Worm (Caenorhabditis elegans): ENCODE results near the gene dhs-11.

- TF ChIP-seq atf-7 (tag; optimal IDR thresholded peaks at IDR 0.05) (no peak), madf-6 (GFP tag; IDR thresholded peaks at IDR 0.05) (no peak), tbx-9 (tag; optimal IDR thresholded peaks at IDR 0.05; ENCODE audit: borderline replicate concordance) (no peak), snpc-4 (GFP tag; optimal IDR thresholded peaks at IDR 0.05) (no peak), snpc-4 (tag; optimal IDR thresholded peaks at IDR 0.05) (no peak), ceh-58 (GFP tag; IDR thresholded peaks at IDR 0.05) (no peak), F57C9.4 (tag; optimal IDR thresholded peaks at IDR 0.05) (no peak), unc-62 (GFP tag; optimal IDR thresholded peaks at IDR 0.05) (no peak), ets-4 (GFP tag; optimal IDR thresholded peaks at IDR 0.05) (no peak), ccch-3 (GFP tag; optimal IDR thresholded peaks at IDR 0.05) (no peak), Y95B8A.8 (GFP tag; IDR thresholded peaks at IDR 0.05) (no peak)
Observed at ce11 chrIII:10651634-10652033, 9.0 kb upstream of the dhs-11 start.
